Worm (Caenorhabditis elegans) whole organism, L4 larva: Measurements from ENCODE around the gene efl-2.

Experiments used
- F10B5.3 ChIP-seq: sonication (generic microtip); optimal IDR thresholded peaks from 2 replicates; lab custom pipeline; 2016; ENCODE audit warnings: mild to moderate bottlenecking, missing genetic modification characterization, missing compliant biosample characterization
- T26A8.4 ChIP-seq: fragments of 200-800 bp; sonication (Bioruptor generic); IDR thresholded peaks from 2 replicates; pipeline ENCODE4 v1.3.6; 2022; ENCODE audit warnings: missing genetic modification characterization, missing compliant biosample characterization
- Y105C5A.15 ChIP-seq: fragments of 200-800 bp; sonication (Bioruptor generic); IDR thresholded peaks from 2 replicates; pipeline ENCODE4 v1.3.6; 2022; ENCODE audit warnings: missing genetic modification characterization, missing compliant biosample characterization
- Y48G9A.11 ChIP-seq: fragments of 200-800 bp; sonication (Bioruptor generic); IDR thresholded peaks from 2 replicates; pipeline ENCODE4 v1.3.6; 2022; ENCODE audit warnings: missing genetic modification reagents, missing genetic modification characterization, missing compliant biosample characterization
- Y5F2A.4 ChIP-seq: fragments of 200-800 bp; sonication (Bioruptor generic); optimal IDR thresholded peaks from 2 replicates; lab custom pipeline; 2018; ENCODE audit warnings: mild to moderate bottlenecking, missing genetic modification characterization, missing compliant biosample characterization
- ZK337.2 ChIP-seq: fragments of 200-800 bp; sonication (Bioruptor generic); IDR thresholded peaks from 2 replicates; pipeline ENCODE4 v1.3.6; 2022; ENCODE audit warnings: missing genetic modification reagents, missing genetic modification characterization, missing compliant biosample characterization
- aha-1 ChIP-seq: fragments of 150-350 bp; peaks from one replicate; lab custom pipeline; 2014; ENCODE audit warnings: missing biosample characterization, missing genetic modification characterization
- attf-4 ChIP-seq: sonication (generic microtip); optimal IDR thresholded peaks from 3 replicates; lab custom pipeline; 2017; ENCODE audit warnings: missing biosample characterization, missing genetic modification characterization
- ceh-20 ChIP-seq: fragments of 200-800 bp; sonication (Bioruptor generic); IDR thresholded peaks from 2 replicates; pipeline ENCODE4 v1.3.6; 2022; ENCODE audit warnings: missing genetic modification reagents, missing genetic modification characterization, missing compliant biosample characterization
- ceh-28 ChIP-seq: fragments of 150-350 bp; optimal IDR thresholded peaks from 2 replicates; lab custom pipeline; 2014; ENCODE audit warnings: missing biosample characterization, missing genetic modification reagents, missing genetic modification characterization
- daf-12 ChIP-seq: fragments of 150-350 bp; optimal IDR thresholded peaks from 2 replicates; lab custom pipeline; 2014; ENCODE audit warnings: missing biosample characterization, missing genetic modification reagents, missing genetic modification characterization
- daf-19 ChIP-seq: fragments of 200-800 bp; sonication (Bioruptor generic); conservative IDR thresholded peaks from 2 replicates; pipeline ENCODE4 v1.3.6; 2022; ENCODE audit warnings: missing genetic modification characterization, missing compliant biosample characterization
- daf-8 ChIP-seq: fragments of 200-800 bp; sonication (Bioruptor generic); IDR thresholded peaks from 2 replicates; pipeline ENCODE4 v1.3.6; 2022; ENCODE audit warnings: missing genetic modification characterization, missing compliant biosample characterization
- dmd-8 ChIP-seq: fragments of 200-800 bp; sonication (Bioruptor generic); IDR thresholded peaks from 2 replicates; pipeline ENCODE4 v1.3.6; 2022; ENCODE audit warnings: missing genetic modification characterization, missing compliant biosample characterization
- duxl-1 ChIP-seq: sonication (generic microtip); optimal IDR thresholded peaks from 2 replicates; lab custom pipeline; 2016; ENCODE audit warnings: mild to moderate bottlenecking, missing genetic modification characterization, moderate library complexity, missing compliant biosample characterization; ENCODE audit not compliant: poor library complexity
- dve-1 ChIP-seq: sonication (generic microtip); optimal IDR thresholded peaks from 2 replicates; lab custom pipeline; 2017; ENCODE audit warnings: antibody characterized with exemption, mild to moderate bottlenecking, missing genetic modification characterization, missing compliant biosample characterization; ENCODE audit not compliant: insufficient read depth
- egl-43 ChIP-seq: fragments of 200-800 bp; sonication (Bioruptor generic); IDR thresholded peaks from 2 replicates; pipeline ENCODE4 v1.3.6; 2022; ENCODE audit warnings: missing genetic modification reagents, missing genetic modification characterization, missing compliant biosample characterization
- fos-1 ChIP-seq: fragments of 150-350 bp; optimal IDR thresholded peaks from 2 replicates; lab custom pipeline; 2014; ENCODE audit warnings: missing biosample characterization, missing genetic modification characterization
- gei-8 ChIP-seq: fragments of 200-800 bp; sonication (Bioruptor generic); optimal IDR thresholded peaks from 2 replicates; lab custom pipeline; 2018; ENCODE audit warnings: mild to moderate bottlenecking, missing genetic modification characterization, missing compliant biosample characterization
- hif-1 ChIP-seq, 2 experiments: sonication (generic microtip); optimal IDR thresholded peaks; 2 replicates each; lab custom pipeline; 2016 to 2017; ENCODE audit warnings: missing compliant biosample characterization in 2 of 2, missing genetic modification characterization in 2 of 2, missing genetic modification reagents in 2 of 2, missing genotype in 2 of 2, mild to moderate bottlenecking in 1 of 2
- hlh-11 ChIP-seq: fragments of 200-800 bp; sonication (Bioruptor generic); optimal IDR thresholded peaks from 2 replicates; lab custom pipeline; 2018; ENCODE audit warnings: mild to moderate bottlenecking, missing genetic modification characterization, missing compliant biosample characterization
- hlh-30 ChIP-seq: sonication (generic microtip); optimal IDR thresholded peaks from 2 replicates; lab custom pipeline; 2017; ENCODE audit warnings: antibody characterized with exemption, mild to moderate bottlenecking, missing genetic modification characterization, missing compliant biosample characterization; ENCODE audit not compliant: insufficient read depth
- hmg-1.1 ChIP-seq: fragments of 200-800 bp; sonication (Bioruptor generic); IDR thresholded peaks from 2 replicates; pipeline ENCODE4 v1.3.6; 2022; ENCODE audit warnings: missing genetic modification reagents, missing genetic modification characterization, missing compliant biosample characterization
- lin-1 ChIP-seq: fragments of 200-800 bp; sonication (Bioruptor generic); IDR thresholded peaks from 2 replicates; pipeline ENCODE4 v1.3.6; 2022; ENCODE audit warnings: missing genetic modification reagents, missing genetic modification characterization, missing compliant biosample characterization
- lin-13 ChIP-seq: fragments of 150-350 bp; optimal IDR thresholded peaks from 2 replicates; lab custom pipeline; 2014; ENCODE audit warnings: missing biosample characterization, missing genetic modification reagents, missing genetic modification characterization
- lin-15B ChIP-seq: fragments of 150-350 bp; sonication (generic microtip); optimal IDR thresholded peaks from 3 replicates; lab custom pipeline; 2014; ENCODE audit warnings: missing biosample characterization, missing genetic modification characterization
- lin-29 ChIP-seq: fragments of 200-800 bp; sonication (Bioruptor generic); IDR thresholded peaks from 2 replicates; pipeline ENCODE4 v1.3.6; 2022; ENCODE audit warnings: missing genetic modification reagents, missing genetic modification characterization, missing compliant biosample characterization
- madf-5 ChIP-seq, 2 experiments: fragments of 200-800 bp; sonication (Bioruptor generic); IDR thresholded peaks; 2 replicates each; pipeline ENCODE4 v1.3.6; 2022; ENCODE audit warnings: missing compliant biosample characterization in 2 of 2, missing genetic modification characterization in 2 of 2
- madf-9 ChIP-seq: fragments of 200-800 bp; sonication (Bioruptor generic); conservative IDR thresholded peaks from 2 replicates; pipeline ENCODE4 v1.3.6; 2022; ENCODE audit warnings: missing genetic modification reagents, missing genetic modification characterization, missing compliant biosample characterization
- mxl-3 ChIP-seq: fragments of 200-800 bp; sonication (Bioruptor generic); optimal IDR thresholded peaks from 2 replicates; lab custom pipeline; 2018; ENCODE audit warnings: mild to moderate bottlenecking, missing genetic modification characterization, missing compliant biosample characterization
- nhr-11 ChIP-seq: fragments of 150-350 bp; optimal IDR thresholded peaks from 2 replicates; lab custom pipeline; 2014; ENCODE audit warnings: missing biosample characterization, missing genetic modification characterization
- nhr-25 ChIP-seq: sonication (generic microtip); optimal IDR thresholded peaks from 2 replicates; lab custom pipeline; 2017; ENCODE audit warnings: missing genetic modification characterization, mild to moderate bottlenecking, missing compliant biosample characterization, antibody characterized with exemption, moderate library complexity, borderline replicate concordance; ENCODE audit not compliant: insufficient read depth
- nhr-6 ChIP-seq: fragments of 150-350 bp; optimal IDR thresholded peaks from 2 replicates; lab custom pipeline; 2014; ENCODE audit warnings: missing biosample characterization, missing genetic modification characterization
- php-3 ChIP-seq: fragments of 200-800 bp; sonication (Bioruptor generic); IDR thresholded peaks from 2 replicates; pipeline ENCODE4 v1.3.6; 2022; ENCODE audit warnings: missing genetic modification reagents, missing genetic modification characterization, missing compliant biosample characterization
- pqm-1 ChIP-seq: sonication (generic microtip); optimal IDR thresholded peaks from 2 replicates; lab custom pipeline; 2017; ENCODE audit warnings: missing biosample characterization, missing genetic modification characterization
- rbr-2 ChIP-seq: sonication (generic microtip); optimal IDR thresholded peaks from 2 replicates; lab custom pipeline; 2016; ENCODE audit warnings: missing genotype, missing genetic modification characterization, missing compliant biosample characterization
- saeg-2 ChIP-seq: fragments of 200-800 bp; sonication (Bioruptor generic); IDR thresholded peaks from 2 replicates; pipeline ENCODE4 v1.3.6; 2022; ENCODE audit warnings: missing genetic modification reagents, missing genetic modification characterization, missing compliant biosample characterization
- sdz-12 ChIP-seq: fragments of 200-800 bp; sonication (Bioruptor generic); optimal IDR thresholded peaks from 2 replicates; lab custom pipeline; 2018; ENCODE audit warnings: mild to moderate bottlenecking, missing genetic modification characterization, missing compliant biosample characterization
- snpc-1.2 ChIP-seq: fragments of 200-800 bp; sonication (Bioruptor generic); IDR thresholded peaks from 2 replicates; pipeline ENCODE4 v1.3.6; 2022; ENCODE audit warnings: missing genetic modification reagents, missing genetic modification characterization, missing compliant biosample characterization
- spr-3 ChIP-seq: fragments of 200-800 bp; sonication (Bioruptor generic); optimal IDR thresholded peaks from 2 replicates; lab custom pipeline; 2018; ENCODE audit warnings: mild to moderate bottlenecking, missing genetic modification characterization, missing compliant biosample characterization
- tra-1 ChIP-seq: fragments of 200-800 bp; sonication (Bioruptor generic); IDR thresholded peaks from 2 replicates; pipeline ENCODE4 v1.3.6; 2022; ENCODE audit warnings: missing genetic modification reagents, missing genetic modification characterization, missing compliant biosample characterization
- unc-62 ChIP-seq, 3 experiments: fragments of 150-350 bp in 1 of 3; sonication (generic microtip); optimal IDR thresholded peaks in 2 of 3; peaks in 1 of 3; 1 replicate in 1 of 3; 2 replicates in 2 of 3; lab custom pipeline; 2014 to 2017; ENCODE audit warnings: missing biosample characterization in 3 of 3, missing genetic modification characterization in 3 of 3, missing genetic modification reagents in 3 of 3, missing genotype in 1 of 3
- zfp-3 ChIP-seq: fragments of 200-800 bp; sonication (Bioruptor generic); conservative IDR thresholded peaks from 2 replicates; pipeline ENCODE4 v1.3.6; 2022; ENCODE audit warnings: missing genetic modification reagents, missing genetic modification characterization, missing compliant biosample characterization
- zip-11 ChIP-seq: fragments of 200-800 bp; sonication (Bioruptor generic); IDR thresholded peaks from 2 replicates; pipeline ENCODE4 v1.3.6; 2022; ENCODE audit warnings: missing genetic modification characterization, missing compliant biosample characterization
- ztf-11 ChIP-seq: fragments of 150-350 bp; optimal IDR thresholded peaks from 2 replicates; lab custom pipeline; 2014; ENCODE audit warnings: missing biosample characterization, missing genetic modification characterization
- ztf-7 ChIP-seq: fragments of 150-350 bp; optimal IDR thresholded peaks from 2 replicates; lab custom pipeline; 2014; ENCODE audit warnings: missing biosample characterization, missing genetic modification characterization

Gene efl-2

DNA sequence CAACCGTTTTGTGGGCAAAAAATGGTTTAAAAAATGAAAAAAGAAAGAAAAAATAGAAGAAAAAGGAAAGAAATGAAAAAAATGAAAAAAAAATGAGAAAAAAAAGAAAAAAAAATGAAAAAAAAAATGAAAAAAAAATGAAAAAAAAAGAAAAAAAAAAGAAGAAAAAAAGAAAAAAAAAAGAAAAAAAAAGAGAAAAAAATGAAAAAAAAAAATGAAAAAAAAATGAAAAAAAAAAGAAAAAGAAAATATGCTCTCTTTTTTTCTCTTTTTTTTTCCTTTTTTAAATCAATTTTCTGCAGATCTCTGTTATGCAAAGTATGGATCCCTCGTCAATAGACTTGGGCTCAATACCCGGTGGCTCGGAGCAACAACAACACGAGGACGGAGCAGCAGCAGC, at the start of gene efl-2:
Gene efl-2 (plus strand): TSS at position 301 of the 400 bp plus-strand sequence.
- no peak for TF ChIP-seq ztf-7 (tag; lab: Kevin White, UChicago)
- TF ChIP-seq Y105C5A.15 (GFP tag; lab: Robert Waterston, UW) = no peak
- TF ChIP-seq fos-1 (tag; lab: Kevin White, UChicago) = no peak
- TF ChIP-seq rbr-2 (tag; lab: Kevin White, UChicago) = no peak
- no peak for TF ChIP-seq Y5F2A.4 (GFP tag; lab: Kevin White, UChicago)
- no peak for TF ChIP-seq hmg-1.1 (GFP tag; lab: Robert Waterston, UW)
- no peak for TF ChIP-seq hlh-30 (tag; lab: Kevin White, UChicago)
- no peak for TF ChIP-seq pqm-1 (tag; lab: Kevin White, UChicago)
- TF ChIP-seq ztf-11 (tag; lab: Kevin White, UChicago) = no peak
- TF ChIP-seq snpc-1.2 (GFP tag; lab: Robert Waterston, UW) = no peak
- TF ChIP-seq, all 104 proteins: peak for 0

DNA sequence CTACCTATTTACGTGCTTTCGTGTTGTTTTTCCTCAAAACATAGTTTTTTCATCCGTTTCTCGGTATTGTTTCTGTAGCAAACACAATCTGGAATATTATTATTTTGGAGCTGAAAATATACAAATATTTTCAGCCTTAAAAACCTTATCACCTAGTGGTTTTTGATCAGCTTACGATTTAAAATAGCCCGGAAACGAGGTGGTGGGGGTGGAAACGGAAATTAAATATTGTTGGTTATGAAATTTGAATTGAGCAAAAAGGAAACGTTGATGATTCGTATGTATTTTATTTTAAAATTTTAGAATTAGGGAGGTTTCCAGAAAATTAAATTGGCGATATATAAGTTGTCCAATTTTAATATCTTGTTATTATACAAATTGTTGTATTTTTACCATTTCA, 38.2 kb upstream of the efl-2 start:
- no peak for TF ChIP-seq hif-1 (tag; optimal IDR thresholded peaks at IDR 0.05; lab: Kevin White, UChicago)
- peak in 1 of 2 experiments; percentile 91 for TF ChIP-seq unc-62 (GFP tag; optimal IDR thresholded peaks at IDR 0.05 in 1 of 2; lab: Kevin White, UChicago)
- no peak for TF ChIP-seq unc-62 (tag; optimal IDR thresholded peaks at IDR 0.05; lab: Kevin White, UChicago)
- TF ChIP-seq egl-43 (GFP tag; lab: Robert Waterston, UW) = no peak
- TF ChIP-seq, all 104 proteins: peak for 1

DNA sequence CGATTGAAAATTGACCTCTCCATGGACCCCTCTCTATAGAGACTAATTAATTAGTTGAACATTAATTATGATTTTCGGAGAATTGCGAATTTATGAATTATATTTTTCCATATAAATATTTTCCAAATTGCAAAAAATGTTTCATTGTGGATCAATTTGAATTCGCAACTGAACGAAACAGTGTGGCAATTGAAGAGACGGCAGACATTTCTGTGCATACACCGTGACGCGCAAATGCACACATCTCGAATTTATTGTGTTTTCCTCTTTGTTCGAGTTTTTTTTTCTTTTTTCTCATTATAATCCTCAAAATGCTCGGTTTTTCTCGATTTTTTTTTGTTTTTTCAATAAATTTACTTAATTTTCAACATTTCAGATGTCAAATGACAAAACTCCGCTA, 36.7 kb upstream of the efl-2 start, which contains the start of gene Y48C3A.20:
Gene Y48C3A.20 (plus strand): TSS at position 377 of the 400 bp plus-strand sequence.
- TF ChIP-seq ceh-28 (tag; lab: Kevin White, UChicago) (no peak), lin-29 (no peak), daf-12 (tag; lab: Kevin White, UChicago) (no peak), F10B5.3 (tag; lab: Kevin White, UChicago) (no peak), ztf-7 (tag; lab: Kevin White, UChicago) (peak; percentile 64), madf-9 (GFP tag; lab: Robert Waterston, UW) (no peak), ceh-20 (GFP tag; lab: Robert Waterston, UW) (no peak), saeg-2 (no peak), hlh-11 (tag; lab: Kevin White, UChicago) (no peak), zfp-3 (GFP tag; lab: Robert Waterston, UW) (no peak), sdz-12 (no peak), madf-5 (GFP tag; IDR thresholded peaks at IDR 0.05; lab: Robert Waterston, UW) (no peak), nhr-6 (peak; percentile 8), pqm-1 (tag; lab: Kevin White, UChicago) (no peak), nhr-11 (tag; lab: Kevin White, UChicago) (no peak), dmd-8 (GFP tag; lab: Robert Waterston, UW) (no peak), aha-1 (peak; percentile 46), zip-11 (GFP tag; lab: Robert Waterston, UW) (no peak), ZK337.2 (GFP tag; lab: Robert Waterston, UW) (no peak), Y105C5A.15 (GFP tag; lab: Robert Waterston, UW) (no peak), spr-3 (no peak), tra-1 (no peak), lin-1 (GFP tag; lab: Robert Waterston, UW) (no peak), php-3 (GFP tag; lab: Robert Waterston, UW) (no peak), lin-13 (peak; percentile 20), mxl-3 (GFP tag; lab: Kevin White, UChicago) (no peak), attf-4 (no peak), lin-15B (tag; lab: Kevin White, UChicago) (no peak), duxl-1 (tag; lab: Kevin White, UChicago) (no peak), fos-1 (tag; lab: Kevin White, UChicago) (no peak), gei-8 (no peak), dve-1 (peak; percentile 72), T26A8.4 (GFP tag; lab: Robert Waterston, UW) (no peak), daf-8 (GFP tag; lab: Robert Waterston, UW) (no peak), nhr-25 (tag; lab: Kevin White, UChicago) (no peak), daf-19 (GFP tag; lab: Robert Waterston, UW) (no peak), Y48G9A.11 (GFP tag; lab: Robert Waterston, UW) (0 out of 2 replicates have a peak, but pooled peaks have one; percentile 41)
